Worm (Caenorhabditis elegans) whole organism, young adult: ENCODE data around the gene ttr-47.

ENCODE experiments used
- attf-3 ChIP-seq: fragments of 200-800 bp; sonication (Bioruptor generic); conservative IDR thresholded peaks from 2 replicates; pipeline ENCODE4 v1.3.6; 2022; ENCODE audit warnings: missing genetic modification reagents, missing genetic modification characterization, missing compliant biosample characterization
- bed-1 ChIP-seq: fragments of 200-800 bp; sonication (Bioruptor generic); IDR thresholded peaks from 2 replicates; pipeline ENCODE4 v1.3.6; 2022; ENCODE audit warnings: missing genetic modification reagents, missing genetic modification characterization, missing compliant biosample characterization
- efl-1 ChIP-seq: fragments of 150-350 bp; optimal IDR thresholded peaks from 2 replicates; lab custom pipeline; 2014; ENCODE audit warnings: missing biosample characterization, missing genetic modification reagents, missing genetic modification characterization
- gei-17 ChIP-seq: fragments of 200-800 bp; sonication (Bioruptor generic); optimal IDR thresholded peaks from 2 replicates; lab custom pipeline; 2018; ENCODE audit warnings: mild to moderate bottlenecking, missing genetic modification characterization, missing compliant biosample characterization
- him-1 ChIP-seq: sonication (generic microtip); optimal IDR thresholded peaks from 2 replicates; lab custom pipeline; 2016; ENCODE audit warnings: missing genotype, missing genetic modification reagents, missing genetic modification characterization, missing compliant biosample characterization
- tbx-9 ChIP-seq: sonication (generic microtip); optimal IDR thresholded peaks from 2 replicates; lab custom pipeline; 2016; ENCODE audit warnings: borderline replicate concordance, missing genetic modification characterization, inconsistent platforms, missing compliant biosample characterization
- xnd-1 ChIP-seq: sonication (generic microtip); optimal IDR thresholded peaks from 2 replicates; lab custom pipeline; 2016; ENCODE audit warnings: missing genotype, missing genetic modification reagents, missing genetic modification characterization, missing compliant biosample characterization
- ztf-28 ChIP-seq: fragments of 200-800 bp; sonication (Bioruptor generic); IDR thresholded peaks from 2 replicates; pipeline ENCODE4 v1.3.6; 2022; ENCODE audit warnings: missing genetic modification reagents, missing genetic modification characterization, missing compliant biosample characterization

DNA sequence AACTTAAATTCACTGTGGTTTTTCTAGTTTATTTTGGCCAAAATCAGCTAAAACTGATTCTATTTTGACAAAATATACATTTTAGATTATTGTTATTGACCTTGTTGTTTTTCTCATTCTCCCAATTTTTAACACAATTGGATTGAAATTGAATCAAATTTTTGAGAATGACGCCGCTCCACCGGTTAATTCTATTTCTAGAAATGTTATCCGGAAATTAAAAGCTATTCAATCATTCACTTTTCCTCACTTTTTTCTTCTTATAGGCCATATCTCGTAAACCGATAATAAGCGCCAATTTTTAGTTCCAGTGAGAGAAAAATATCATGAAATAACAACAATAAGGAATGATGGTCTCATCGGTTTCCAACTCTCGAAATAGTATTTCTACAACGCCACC is 20.2 kb upstream of the ttr-47 start, which contains the start of gene frpr-12:
- TF ChIP-seq tbx-9 (tag; lab: Kevin White, UChicago) (no peak), bed-1 (GFP tag; lab: Robert Waterston, UW) (no peak), xnd-1 (tag; lab: Kevin White, UChicago) (no peak), him-1 (tag; lab: Kevin White, UChicago) (no peak), ztf-28 (GFP tag; lab: Robert Waterston, UW) (no peak), gei-17 (GFP tag; lab: Kevin White, UChicago) (no peak), attf-3 (GFP tag; lab: Robert Waterston, UW) (no peak), efl-1 (GFP tag; lab: Kevin White, UChicago) (no peak)
